Worm (Caenorhabditis elegans) whole organism, young adult: ENCODE results near the gene srh-19.

ENCODE experiments used
- B0336.3 ChIP-seq: fragments of 200-800 bp; sonication (Bioruptor generic); IDR thresholded peaks from 2 replicates; pipeline ENCODE4 v1.3.6; 2022; ENCODE audit warnings: missing genetic modification characterization, missing compliant biosample characterization
- F10E7.11 ChIP-seq: sonication (generic microtip); optimal IDR thresholded peaks from 2 replicates; lab custom pipeline; 2017; ENCODE audit warnings: mild to moderate bottlenecking, missing genetic modification characterization, moderate library complexity, missing compliant biosample characterization
- F23B12.7 ChIP-seq: sonication (generic microtip); optimal IDR thresholded peaks from 2 replicates; lab custom pipeline; 2017; ENCODE audit warnings: missing genetic modification characterization, mild to moderate bottlenecking, missing compliant biosample characterization, antibody characterized with exemption, moderate library complexity; ENCODE audit not compliant: insufficient read depth
- K11D2.4 ChIP-seq: fragments of 200-800 bp; sonication (Bioruptor generic); IDR thresholded peaks from 2 replicates; pipeline ENCODE4 v1.3.6; 2022; ENCODE audit warnings: missing genetic modification reagents, missing genetic modification characterization, missing compliant biosample characterization
- Y67H2A.10 ChIP-seq: fragments of 200-800 bp; sonication (Bioruptor generic); conservative IDR thresholded peaks from 2 replicates; pipeline ENCODE4 v1.3.6; 2022; ENCODE audit warnings: missing genetic modification reagents, missing genetic modification characterization, missing compliant biosample characterization
- Y95B8A.8 ChIP-seq: fragments of 200-800 bp; sonication (Bioruptor generic); IDR thresholded peaks from 2 replicates; pipeline ENCODE4 v1.3.6; 2022; ENCODE audit warnings: missing genetic modification reagents, missing genetic modification characterization, missing compliant biosample characterization
- ZK185.1 ChIP-seq: sonication (generic microtip); optimal IDR thresholded peaks from 2 replicates; lab custom pipeline; 2016; ENCODE audit warnings: mild to moderate bottlenecking, missing genetic modification characterization, missing compliant biosample characterization; ENCODE audit not compliant: poor library complexity, severe bottlenecking
- ama-1 ChIP-seq, 3 experiments: fragments of 150-350 bp in 1 of 3; sonication (generic microtip) in 2 of 3; optimal IDR thresholded peaks; 2 replicates each; lab custom pipeline; 2014 to 2018; ENCODE audit warnings: missing biosample characterization in 2 of 3, missing genetic modification characterization in 2 of 3, missing genetic modification reagents in 2 of 3
- athp-1 ChIP-seq: sonication (generic microtip); optimal IDR thresholded peaks from 2 replicates; lab custom pipeline; 2017; ENCODE audit warnings: mild to moderate bottlenecking, missing genetic modification characterization, missing compliant biosample characterization
- cebp-1 ChIP-seq, 2 experiments: fragments of 200-800 bp in 1 of 2; sonication (Bioruptor generic) in 1 of 2; sonication (generic microtip) in 1 of 2; IDR thresholded peaks in 1 of 2; optimal IDR thresholded peaks in 1 of 2; 2 replicates each; pipeline versions ENCODE4 v1.3.6 to Lab custom; 2017 to 2022; ENCODE audit warnings: missing compliant biosample characterization in 2 of 2, missing genetic modification characterization in 2 of 2, mild to moderate bottlenecking in 1 of 2, missing genetic modification reagents in 1 of 2, moderate library complexity in 1 of 2
- ceh-100 ChIP-seq: fragments of 200-800 bp; sonication (Bioruptor generic); IDR thresholded peaks from 2 replicates; pipeline ENCODE4 v1.3.6; 2022; ENCODE audit warnings: missing genetic modification reagents, missing genetic modification characterization, missing compliant biosample characterization
- ceh-27 ChIP-seq: fragments of 200-800 bp; sonication (Bioruptor generic); optimal IDR thresholded peaks from 2 replicates; lab custom pipeline; 2018; ENCODE audit warnings: mild to moderate bottlenecking, missing genetic modification characterization, moderate library complexity, missing compliant biosample characterization
- ceh-58 ChIP-seq: fragments of 200-800 bp; sonication (Bioruptor generic); IDR thresholded peaks from 2 replicates; pipeline ENCODE4 v1.3.6; 2022; ENCODE audit warnings: missing genetic modification characterization, missing compliant biosample characterization
- ceh-79 ChIP-seq: sonication (generic microtip); optimal IDR thresholded peaks from 2 replicates; lab custom pipeline; 2017; ENCODE audit warnings: mild to moderate bottlenecking, missing genetic modification characterization, missing compliant biosample characterization
- ceh-91 ChIP-seq: fragments of 200-800 bp; sonication (Bioruptor generic); IDR thresholded peaks from 2 replicates; pipeline ENCODE4 v1.3.6; 2022; ENCODE audit warnings: missing genetic modification reagents, missing genetic modification characterization, missing compliant biosample characterization
- chd-7 ChIP-seq: sonication (generic microtip); optimal IDR thresholded peaks from 2 replicates; lab custom pipeline; 2016; ENCODE audit warnings: mild to moderate bottlenecking, missing genetic modification characterization, moderate library complexity, missing compliant biosample characterization
- die-1 ChIP-seq: sonication (generic microtip); optimal IDR thresholded peaks from 2 replicates; lab custom pipeline; 2016; ENCODE audit warnings: missing genotype, mild to moderate bottlenecking, missing genetic modification characterization, missing compliant biosample characterization
- dox-1 ChIP-seq: fragments of 200-800 bp; sonication (Bioruptor generic); IDR thresholded peaks from 2 replicates; pipeline ENCODE4 v1.3.6; 2022; ENCODE audit warnings: missing genetic modification reagents, missing genetic modification characterization, missing compliant biosample characterization
- egrh-3 ChIP-seq: fragments of 200-800 bp; sonication (Bioruptor generic); IDR thresholded peaks from 2 replicates; pipeline ENCODE4 v1.3.6; 2022; ENCODE audit warnings: missing genetic modification reagents, missing genetic modification characterization, missing compliant biosample characterization
- hmg-1.2 ChIP-seq: fragments of 200-800 bp; sonication (Bioruptor generic); IDR thresholded peaks from 2 replicates; pipeline ENCODE4 v1.3.6; 2022; ENCODE audit warnings: missing genetic modification reagents, missing genetic modification characterization, missing compliant biosample characterization
- hsf-1 ChIP-seq: fragments of 200-800 bp; sonication (Bioruptor generic); IDR thresholded peaks from 2 replicates; pipeline ENCODE4 v1.3.6; 2022; ENCODE audit warnings: missing genetic modification reagents, missing genetic modification characterization, missing compliant biosample characterization
- let-526 ChIP-seq: fragments of 200-800 bp; sonication (Bioruptor generic); IDR thresholded peaks from 2 replicates; pipeline ENCODE4 v1.3.6; 2022; ENCODE audit warnings: missing genetic modification reagents, missing genetic modification characterization, missing compliant biosample characterization
- let-607 ChIP-seq, 2 experiments: fragments of 200-800 bp in 1 of 2; sonication (Bioruptor generic) in 1 of 2; sonication (generic microtip) in 1 of 2; optimal IDR thresholded peaks; 2 replicates each; lab custom pipeline; 2016 to 2018; ENCODE audit warnings: mild to moderate bottlenecking in 2 of 2, missing compliant biosample characterization in 2 of 2, missing genetic modification characterization in 2 of 2, moderate library complexity in 2 of 2, missing genotype in 1 of 2
- lin-35 ChIP-seq, 3 experiments: fragments of 150-350 bp in 2 of 3; sonication (generic microtip) in 1 of 3; optimal IDR thresholded peaks; 2 replicates each; lab custom pipeline; 2014 to 2018; ENCODE audit warnings: missing biosample characterization in 3 of 3, missing genetic modification characterization in 3 of 3, missing genetic modification reagents in 3 of 3
- lin-40 ChIP-seq: sonication (generic microtip); optimal IDR thresholded peaks from 2 replicates; lab custom pipeline; 2016; ENCODE audit warnings: missing genetic modification characterization, mild to moderate bottlenecking, missing compliant biosample characterization, missing genotype, missing genetic modification reagents
- lir-1 ChIP-seq: fragments of 200-800 bp; sonication (Bioruptor generic); conservative IDR thresholded peaks from 2 replicates; pipeline ENCODE4 v1.3.6; 2022; ENCODE audit warnings: missing genetic modification reagents, missing genetic modification characterization, missing compliant biosample characterization
- mel-28 ChIP-seq: sonication (generic microtip); optimal IDR thresholded peaks from 2 replicates; lab custom pipeline; 2016; ENCODE audit warnings: borderline replicate concordance, mild to moderate bottlenecking, missing genetic modification characterization, missing compliant biosample characterization
- mxl-1 ChIP-seq: sonication (generic microtip); optimal IDR thresholded peaks from 2 replicates; lab custom pipeline; 2016; ENCODE audit warnings: missing genetic modification characterization, missing compliant biosample characterization
- nhr-80 ChIP-seq: sonication (generic microtip); optimal IDR thresholded peaks from 2 replicates; lab custom pipeline; 2016; ENCODE audit warnings: missing genetic modification characterization, missing compliant biosample characterization
- rec-8 ChIP-seq, 2 experiments: sonication (generic microtip); optimal IDR thresholded peaks; 2 replicates each; lab custom pipeline; 2016; ENCODE audit warnings: mild to moderate bottlenecking in 2 of 2, missing genetic modification characterization in 2 of 2, missing genetic modification reagents in 2 of 2, missing genotype in 2 of 2, missing biosample characterization in 1 of 2, missing compliant biosample characterization in 1 of 2, moderate library complexity in 1 of 2
- sdz-38 ChIP-seq: sonication (generic microtip); optimal IDR thresholded peaks from 2 replicates; lab custom pipeline; 2016; ENCODE audit warnings: missing genotype, missing genetic modification characterization, missing compliant biosample characterization
- sea-2 ChIP-seq: fragments of 200-800 bp; sonication (Bioruptor generic); IDR thresholded peaks from 2 replicates; pipeline ENCODE4 v1.3.6; 2022; ENCODE audit warnings: missing genetic modification characterization, missing compliant biosample characterization
- snpc-1.3 ChIP-seq: sonication (generic microtip); optimal IDR thresholded peaks from 2 replicates; lab custom pipeline; 2017; ENCODE audit warnings: missing genetic modification characterization, mild to moderate bottlenecking, missing compliant biosample characterization, antibody characterized with exemption, moderate library complexity, missing genotype, missing genetic modification reagents; ENCODE audit not compliant: insufficient read depth
- somi-1 ChIP-seq: fragments of 200-800 bp; sonication (Bioruptor generic); optimal IDR thresholded peaks from 2 replicates; lab custom pipeline; 2018; ENCODE audit warnings: mild to moderate bottlenecking, missing genetic modification characterization, missing compliant biosample characterization
- zfh-2 ChIP-seq: fragments of 200-800 bp; sonication (Bioruptor generic); conservative IDR thresholded peaks from 2 replicates; pipeline ENCODE4 v1.3.6; 2022; ENCODE audit warnings: missing genetic modification reagents, missing genetic modification characterization, missing compliant biosample characterization
- zim-3 ChIP-seq: sonication (generic microtip); optimal IDR thresholded peaks from 2 replicates; lab custom pipeline; 2017; ENCODE audit warnings: mild to moderate bottlenecking, missing genetic modification characterization, moderate library complexity, missing compliant biosample characterization
- ztf-26 ChIP-seq: sonication (generic microtip); optimal IDR thresholded peaks from 2 replicates; lab custom pipeline; 2017; ENCODE audit warnings: missing genetic modification characterization, missing compliant biosample characterization

Gene srh-19

DNA sequence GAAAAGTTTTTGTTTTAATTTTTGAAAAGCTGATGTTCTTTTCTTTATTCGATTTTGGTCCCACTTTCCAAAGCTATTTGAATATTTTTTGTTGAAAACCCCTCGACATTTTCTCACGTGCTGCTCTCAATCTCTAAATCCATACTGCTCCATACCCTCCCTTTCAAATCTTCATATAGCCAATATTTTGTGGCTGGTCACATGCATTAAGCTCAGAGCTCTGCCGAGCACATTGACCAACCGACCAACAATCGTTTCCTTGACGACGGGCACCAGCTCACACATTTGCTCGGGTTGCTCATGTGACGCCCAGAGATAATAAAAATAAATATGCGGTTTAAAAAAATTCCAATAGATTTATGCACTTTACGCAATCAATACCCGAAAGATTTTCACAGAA, 26.0 kb downstream of the srh-19 start:
- TF ChIP-seq let-526 (GFP tag; lab: Robert Waterston, UW) (no peak), lir-1 (no peak), mel-28 (tag; lab: Kevin White, UChicago) (no peak), K11D2.4 (no peak), lin-35 (GFP tag; optimal IDR thresholded peaks at IDR 0.05; lab: Kevin White, UChicago) (peak in 1 of 3 experiments; percentile 25), zim-3 (tag; lab: Kevin White, UChicago) (no peak), let-607 (tag; optimal IDR thresholded peaks at IDR 0.05; lab: Kevin White, UChicago) (no peak), ceh-91 (no peak), dox-1 (GFP tag; lab: Robert Waterston, UW) (0 out of 2 replicates have a peak, but pooled peaks have one; percentile 8), chd-7 (tag; lab: Kevin White, UChicago) (no peak), cebp-1 (GFP tag; IDR thresholded peaks at IDR 0.05; lab: Robert Waterston, UW) (no peak), cebp-1 (tag; optimal IDR thresholded peaks at IDR 0.05; lab: Kevin White, UChicago) (peak; percentile 24)

DNA sequence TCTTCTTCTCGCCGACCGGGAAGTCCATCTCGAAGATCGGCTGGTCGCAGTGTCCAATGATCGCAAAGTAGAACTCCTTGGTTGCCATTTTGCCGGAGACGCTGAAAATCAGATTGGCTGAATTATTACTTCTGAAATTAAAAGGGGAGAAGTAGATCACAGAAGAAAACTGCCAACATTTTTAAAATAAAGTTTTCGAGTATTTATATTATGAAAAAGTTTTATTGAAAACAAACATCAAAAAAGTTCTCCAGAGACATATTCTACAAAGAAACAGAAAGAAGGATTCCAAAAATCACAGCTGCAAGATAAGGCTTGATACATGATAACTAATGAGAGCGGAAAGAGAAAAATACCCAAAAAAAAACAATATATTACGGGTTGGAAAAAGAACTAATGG, 27.2 kb downstream of the srh-19 start, which contains the start of gene sedl-1:
TSS of gene sedl-1 (minus strand) at position 101 of the 400 bp plus-strand sequence.
- TF ChIP-seq ceh-79: no peak
- TF ChIP-seq Y95B8A.8 (GFP tag; lab: Robert Waterston, UW): no peak
- TF ChIP-seq egrh-3 (GFP tag; lab: Robert Waterston, UW): no peak
- no peak for TF ChIP-seq chd-7 (tag; lab: Kevin White, UChicago)

DNA sequence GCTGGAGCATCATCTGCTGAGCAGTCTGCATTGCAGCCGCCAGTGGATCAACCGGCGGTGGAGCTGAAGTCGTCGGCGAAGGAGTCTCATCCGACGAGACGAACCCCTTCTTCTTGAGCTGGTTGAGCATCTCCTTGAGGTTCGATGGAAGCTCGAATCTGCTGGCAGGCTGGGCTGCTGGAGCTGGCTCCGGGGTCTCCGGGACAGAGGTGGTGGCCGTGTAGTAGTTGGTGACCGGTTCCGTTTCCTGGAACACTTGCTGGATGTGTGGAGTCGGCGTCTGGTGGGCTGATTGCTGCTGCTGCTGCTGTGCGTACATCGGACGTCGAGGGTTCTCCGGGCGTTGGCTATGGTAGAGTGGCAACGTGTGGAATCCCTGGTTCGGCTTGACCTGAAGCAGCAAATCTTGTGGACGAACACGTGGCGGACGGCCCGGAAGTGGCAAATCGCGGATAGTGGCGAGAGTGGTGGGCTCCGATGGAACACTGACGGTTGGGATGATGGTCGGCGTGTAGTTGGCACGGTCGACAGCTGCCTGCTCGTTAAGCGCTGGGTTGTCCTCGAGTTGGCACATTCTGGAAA, 28.7 kb downstream of the srh-19 start:
- TF ChIP-seq lin-35 (GFP tag; optimal IDR thresholded peaks at IDR 0.05; lab: Kevin White, UChicago) (no peak), sdz-38 (tag; lab: Kevin White, UChicago) (no peak), ama-1 (optimal IDR thresholded peaks at IDR 0.05; lab: Kevin White, UChicago) (no peak), ama-1 (GFP tag; optimal IDR thresholded peaks at IDR 0.05; lab: Kevin White, UChicago) (no peak), egrh-3 (GFP tag; lab: Robert Waterston, UW) (peak; percentile 79; the same call in 1 of the 2 replicates), die-1 (tag; lab: Kevin White, UChicago) (no peak), zfh-2 (GFP tag; lab: Robert Waterston, UW) (peak; percentile 79)

DNA sequence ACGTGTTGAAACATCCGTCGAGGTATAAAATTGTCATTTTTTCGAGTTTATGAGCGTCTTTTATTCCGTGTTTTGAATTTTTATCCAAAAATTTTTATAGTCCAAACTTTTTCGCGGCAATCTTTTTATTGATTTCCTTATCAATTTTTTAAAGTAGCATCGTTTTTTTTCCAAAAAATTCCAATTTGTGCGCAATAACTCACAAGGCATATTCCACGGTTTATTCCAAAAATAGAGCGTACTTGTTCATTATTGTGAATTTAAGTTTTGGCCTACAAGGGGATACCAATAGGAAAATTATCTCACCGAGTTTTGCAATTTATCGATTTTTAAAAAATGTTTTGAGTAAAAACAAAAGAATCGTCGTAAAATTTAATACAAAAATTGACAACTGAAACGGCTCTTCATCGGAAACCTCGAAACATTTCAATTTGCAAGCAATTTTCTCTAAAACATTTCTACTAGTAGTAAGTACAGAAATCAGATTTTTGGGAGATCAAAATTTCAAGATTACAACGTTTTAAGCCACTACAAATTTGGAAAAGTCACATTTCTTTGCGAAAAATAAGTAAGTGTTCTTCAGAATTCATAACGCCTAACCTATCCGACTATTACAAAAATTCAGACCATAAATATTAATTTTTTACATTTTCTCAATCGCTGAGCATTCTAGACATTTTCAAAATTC, 30.8 kb downstream of the srh-19 start:
- TF ChIP-seq hmg-1.2 (GFP tag; lab: Robert Waterston, UW): 0 out of 2 replicates have a peak, but pooled peaks have one; percentile 9
- no peak for TF ChIP-seq snpc-1.3 (tag; lab: Kevin White, UChicago)
- peak; percentile 41 for TF ChIP-seq lin-40 (tag; lab: Kevin White, UChicago)
- TF ChIP-seq somi-1 (GFP tag; lab: Kevin White, UChicago): no peak
- TF ChIP-seq sdz-38 (tag; lab: Kevin White, UChicago): no peak
- TF ChIP-seq lin-35 (GFP tag; optimal IDR thresholded peaks at IDR 0.05; lab: Kevin White, UChicago): peak in 1 of 3 experiments; percentile 53

DNA sequence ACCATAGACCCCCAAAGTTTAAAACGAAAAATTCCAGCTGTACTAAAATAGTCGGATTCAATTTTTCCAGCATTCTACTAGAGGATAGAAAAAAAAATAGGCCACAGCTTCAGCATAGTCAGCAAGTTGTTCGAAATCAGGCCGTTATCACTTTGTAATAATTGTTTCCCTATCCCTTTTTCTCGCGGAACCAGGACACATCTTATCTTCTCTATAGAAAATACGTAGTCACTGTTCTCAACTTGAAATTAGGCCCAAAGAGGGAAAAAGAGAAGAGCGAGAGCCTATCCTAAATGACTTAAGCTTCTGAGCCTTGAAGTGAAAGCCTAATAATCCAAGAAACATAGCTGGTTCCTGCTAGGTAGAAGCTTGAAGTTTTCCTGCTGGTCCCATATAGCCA, 32.8 kb downstream of the srh-19 start:
- TF ChIP-seq ama-1 (optimal IDR thresholded peaks at IDR 0.05; lab: Kevin White, UChicago) (peak; percentile 76), ama-1 (GFP tag; optimal IDR thresholded peaks at IDR 0.05; lab: Kevin White, UChicago) (no peak), ZK185.1 (tag; lab: Kevin White, UChicago) (peak; percentile 44), egrh-3 (GFP tag; lab: Robert Waterston, UW) (no peak), B0336.3 (peak; percentile 36; the same call in 1 of the 2 replicates), ztf-26 (tag; lab: Kevin White, UChicago) (no peak), hsf-1 (GFP tag; lab: Robert Waterston, UW) (no peak), sea-2 (GFP tag; lab: Robert Waterston, UW) (no peak), ceh-27 (GFP tag; lab: Kevin White, UChicago) (no peak), let-526 (GFP tag; lab: Robert Waterston, UW) (no peak), athp-1 (tag; lab: Kevin White, UChicago) (no peak), Y67H2A.10 (GFP tag; lab: Robert Waterston, UW) (no peak), mxl-1 (no peak), F10E7.11 (tag; lab: Kevin White, UChicago) (no peak), nhr-80 (no peak), rec-8 (tag; optimal IDR thresholded peaks at IDR 0.05; lab: Kevin White, UChicago) (no peak), F23B12.7 (no peak), ceh-100 (GFP tag; lab: Robert Waterston, UW) (no peak), ceh-58 (no peak)
